Worm (Caenorhabditis elegans) whole organism, L1 larva: ENCODE results near the gene srj-45.

Source experiments
- C34B4.2 ChIP-seq: sonication (generic microtip); optimal IDR thresholded peaks from 2 replicates; lab custom pipeline; 2017; ENCODE audit warnings: mild to moderate bottlenecking, missing genetic modification characterization, missing compliant biosample characterization
- Y116A8C.19 ChIP-seq: sonication (generic microtip); optimal IDR thresholded peaks from 2 replicates; lab custom pipeline; 2016; ENCODE audit warnings: missing compliant biosample characterization, missing genetic modification characterization, borderline replicate concordance
- aha-1 ChIP-seq: fragments of 150-350 bp; optimal IDR thresholded peaks from 2 replicates; lab custom pipeline; 2014; ENCODE audit warnings: missing biosample characterization, missing genetic modification characterization
- blmp-1 ChIP-seq: fragments of 150-350 bp; optimal IDR thresholded peaks from 2 replicates; lab custom pipeline; 2014; ENCODE audit warnings: missing biosample characterization, missing genetic modification characterization
- ceh-63 ChIP-seq: fragments of 200-800 bp; sonication (Bioruptor generic); optimal IDR thresholded peaks from 2 replicates; lab custom pipeline; 2018; ENCODE audit warnings: mild to moderate bottlenecking, missing genetic modification characterization, missing compliant biosample characterization
- dsc-1 ChIP-seq: sonication (generic microtip); optimal IDR thresholded peaks from 2 replicates; lab custom pipeline; 2016; ENCODE audit warnings: mild to moderate bottlenecking, missing genetic modification characterization, missing compliant biosample characterization
- efl-1 ChIP-seq, 4 experiments: fragments of 150-350 bp; optimal IDR thresholded peaks in 3 of 4; peaks in 1 of 4; 1 replicate in 1 of 4; 2 replicates in 3 of 4; lab custom pipeline; 2014; ENCODE audit warnings: missing biosample characterization in 2 of 4, missing genetic modification characterization in 2 of 4, missing genetic modification reagents in 2 of 4
- egl-27 ChIP-seq, 2 experiments: fragments of 150-350 bp in 1 of 2; sonication (generic microtip); optimal IDR thresholded peaks; 3 replicates each; lab custom pipeline; 2017 to 2018; ENCODE audit warnings: missing biosample characterization in 2 of 2, missing genetic modification characterization in 2 of 2, missing genetic modification reagents in 2 of 2
- elt-2 ChIP-seq: sonication (generic microtip); optimal IDR thresholded peaks from 2 replicates; lab custom pipeline; 2016; ENCODE audit warnings: missing genetic modification characterization, mild to moderate bottlenecking, inconsistent platforms, missing compliant biosample characterization, missing genetic modification reagents
- elt-3 ChIP-seq, 6 experiments: fragments of 150-350 bp in 1 of 6; sonication (generic microtip); optimal IDR thresholded peaks; 2 replicates each; lab custom pipeline; 2017 to 2018; ENCODE audit warnings: missing biosample characterization in 6 of 6, missing genetic modification characterization in 6 of 6, inconsistent platforms in 1 of 6
- fkh-8 ChIP-seq: sonication (generic microtip); optimal IDR thresholded peaks from 2 replicates; lab custom pipeline; 2016; ENCODE audit warnings: mild to moderate bottlenecking, missing genetic modification characterization, missing compliant biosample characterization
- hlh-4 ChIP-seq: sonication (generic microtip); optimal IDR thresholded peaks from 2 replicates; lab custom pipeline; 2016; ENCODE audit warnings: mild to moderate bottlenecking, missing genetic modification characterization, missing compliant biosample characterization
- lin-15B ChIP-seq: fragments of 150-350 bp; sonication (generic microtip); optimal IDR thresholded peaks from 3 replicates; lab custom pipeline; 2014; ENCODE audit warnings: missing biosample characterization, missing genetic modification characterization
- lsy-2 ChIP-seq, 2 experiments: fragments of 150-350 bp; optimal IDR thresholded peaks; 2 replicates each; lab custom pipeline; 2014; ENCODE audit warnings: missing biosample characterization in 2 of 2, missing genetic modification characterization in 2 of 2
- mab-9 ChIP-seq: fragments of 200-800 bp; sonication (Bioruptor generic); IDR thresholded peaks from 2 replicates; pipeline ENCODE4 v1.3.6; 2022; ENCODE audit warnings: missing genetic modification reagents, missing genetic modification characterization, missing compliant biosample characterization
- nhr-20 ChIP-seq: sonication (generic microtip); optimal IDR thresholded peaks from 2 replicates; lab custom pipeline; 2016; ENCODE audit warnings: mild to moderate bottlenecking, missing genetic modification characterization, missing compliant biosample characterization
- nhr-47 ChIP-seq: sonication (generic microtip); optimal IDR thresholded peaks from 2 replicates; lab custom pipeline; 2016; ENCODE audit warnings: mild to moderate bottlenecking, missing genetic modification characterization, moderate library complexity, missing compliant biosample characterization
- nhr-71 ChIP-seq: sonication (generic microtip); optimal IDR thresholded peaks from 2 replicates; lab custom pipeline; 2016; ENCODE audit warnings: mild to moderate bottlenecking, missing genetic modification characterization, moderate library complexity, missing compliant biosample characterization
- nhr-76 ChIP-seq: sonication (generic microtip); optimal IDR thresholded peaks from 2 replicates; lab custom pipeline; 2017; ENCODE audit warnings: missing biosample characterization, missing genetic modification characterization
- nhr-84 ChIP-seq: sonication (generic microtip); optimal IDR thresholded peaks from 2 replicates; lab custom pipeline; 2017; ENCODE audit warnings: missing biosample characterization, missing genetic modification characterization
- nhr-85 ChIP-seq: sonication (generic microtip); peaks from one replicate; lab custom pipeline; 2016; ENCODE audit warnings: missing genetic modification characterization, inconsistent platforms, missing compliant biosample characterization
- nhr-90 ChIP-seq: sonication (generic microtip); optimal IDR thresholded peaks from 2 replicates; lab custom pipeline; 2016; ENCODE audit warnings: mild to moderate bottlenecking, missing genetic modification characterization, missing compliant biosample characterization; ENCODE audit not compliant: poor library complexity
- rnt-1 ChIP-seq: sonication (generic microtip); optimal IDR thresholded peaks from 2 replicates; lab custom pipeline; 2016; ENCODE audit warnings: mild to moderate bottlenecking, missing genetic modification characterization, moderate library complexity, missing compliant biosample characterization
- skn-1 ChIP-seq: fragments of 150-350 bp; optimal IDR thresholded peaks from 2 replicates; lab custom pipeline; 2014; ENCODE audit warnings: missing biosample characterization, missing genetic modification characterization
- sox-4 ChIP-seq: sonication (generic microtip); optimal IDR thresholded peaks from 2 replicates; lab custom pipeline; 2016; ENCODE audit warnings: missing genetic modification characterization, missing compliant biosample characterization
- unc-30 ChIP-seq: sonication (generic microtip); optimal IDR thresholded peaks from 2 replicates; lab custom pipeline; 2017; ENCODE audit warnings: missing biosample characterization, missing genetic modification characterization
- unc-62 ChIP-seq: fragments of 150-350 bp; optimal IDR thresholded peaks from 2 replicates; lab custom pipeline; 2014; ENCODE audit warnings: missing biosample characterization, missing genetic modification reagents, missing genetic modification characterization
- zag-1 ChIP-seq: fragments of 150-350 bp; optimal IDR thresholded peaks from 2 replicates; lab custom pipeline; 2014; ENCODE audit warnings: missing biosample characterization, missing genetic modification characterization
- ztf-11 ChIP-seq, 2 experiments: sonication (generic microtip); optimal IDR thresholded peaks; 2 replicates each; lab custom pipeline; 2016 to 2017; ENCODE audit warnings: missing genetic modification characterization in 2 of 2, missing biosample characterization in 1 of 2, missing compliant biosample characterization in 1 of 2

The srj-45 gene

ce11 chrV:2876188-2876831 is 39.9 kb upstream of the srj-45 start:
- TF ChIP-seq hlh-4 (tag; lab: Kevin White, UChicago) (no peak), efl-1 (optimal IDR thresholded peaks at IDR 0.05; lab: Kevin White, UChicago) (no peak), efl-1 (GFP tag; optimal IDR thresholded peaks at IDR 0.05 in 1 of 2; lab: Kevin White, UChicago) (peak in 1 of 2 experiments; percentile 15)

ce11 chrV:2875422-2875821 is 39.0 kb upstream of the srj-45 start, which contains the start of gene folt-2:
folt-2 (minus strand) TSS chrV:2875600.
- TF ChIP-seq ceh-63 (GFP tag; lab: Kevin White, UChicago), result no peak
- TF ChIP-seq efl-1 (optimal IDR thresholded peaks at IDR 0.05; lab: Kevin White, UChicago), result no peak
- TF ChIP-seq efl-1 (GFP tag; optimal IDR thresholded peaks at IDR 0.05 in 1 of 2; lab: Kevin White, UChicago), result peak in 1 of 2 experiments; percentile 22
- TF ChIP-seq nhr-71 (tag; lab: Kevin White, UChicago), result peak; percentile 10
- peak; percentile 50 for TF ChIP-seq elt-2

ce11 chrV:2872947-2873346 is 36.5 kb upstream of the srj-45 start:
- TF ChIP-seq aha-1 (tag; lab: Kevin White, UChicago) (no peak), mab-9 (GFP tag; lab: Robert Waterston, UW) (no peak), nhr-90 (tag; lab: Kevin White, UChicago) (no peak), zag-1 (tag; lab: Kevin White, UChicago) (no peak), nhr-20 (tag; lab: Kevin White, UChicago) (no peak), nhr-76 (no peak), ztf-11 (tag; optimal IDR thresholded peaks at IDR 0.05; lab: Kevin White, UChicago) (no peak)

ce11 chrV:2871754-2872504 is 35.5 kb upstream of the srj-45 start:
- no peak for TF ChIP-seq nhr-85 (tag; lab: Kevin White, UChicago)
- no peak for TF ChIP-seq nhr-20 (tag; lab: Kevin White, UChicago)
- TF ChIP-seq lsy-2 (tag; optimal IDR thresholded peaks at IDR 0.05; lab: Kevin White, UChicago), result no peak
- no peak for TF ChIP-seq unc-62 (GFP tag; lab: Kevin White, UChicago)
- TF ChIP-seq lin-15B (tag; lab: Kevin White, UChicago), result no peak
- no peak for TF ChIP-seq blmp-1 (tag; lab: Kevin White, UChicago)
- no peak for TF ChIP-seq unc-30 (tag; lab: Kevin White, UChicago)

- TF ChIP-seq skn-1 (tag; lab: Kevin White, UChicago) (no peak), elt-2 (no peak), ceh-63 (GFP tag; lab: Kevin White, UChicago) (no peak), nhr-47 (tag; lab: Kevin White, UChicago) (no peak)
These were observed 33.7 kb upstream of the srj-45 start, which contains the start of gene srh-243 for ce11 chrV:2870127-2870526. srh-243 (plus strand) TSS chrV:2870427.

- TF ChIP-seq dsc-1 (tag; lab: Kevin White, UChicago) (no peak), sox-4 (tag; lab: Kevin White, UChicago) (no peak), elt-2 (no peak), fkh-8 (no peak), nhr-84 (tag; lab: Kevin White, UChicago) (no peak), egl-27 (tag; optimal IDR thresholded peaks at IDR 0.05; lab: Kevin White, UChicago) (no peak), nhr-47 (tag; lab: Kevin White, UChicago) (no peak), elt-3 (tag; optimal IDR thresholded peaks at IDR 0.05; lab: Kevin White, UChicago) (no peak), rnt-1 (tag; lab: Kevin White, UChicago) (no peak), Y116A8C.19 (no peak), zag-1 (tag; lab: Kevin White, UChicago) (no peak), C34B4.2 (tag; lab: Kevin White, UChicago) (no peak)
These were observed 33.1 kb upstream of the srj-45 start, which contains the start of gene srh-241 for ce11 chrV:2869503-2869902. srh-241 (minus strand) TSS chrV:2869603.
